Fruit fly (Drosophila melanogaster) whole organism, embryonic: Measurements from ENCODE around the gene Alp5.

Experiments used
- Asciz ChIP-seq: fragments of 200-800 bp; sonication (Bioruptor generic); optimal IDR thresholded peaks from 2 replicates; lab custom pipeline; 2017; ENCODE audit warnings: missing biosample characterization, mild to moderate bottlenecking, missing genetic modification characterization, missing genetic modification reagents
- Atf6 ChIP-seq: fragments of 200-800 bp; sonication (Bioruptor generic); IDR thresholded peaks from 2 replicates; pipeline ENCODE4 v1.3.6; 2022; ENCODE audit warnings: missing biosample characterization, missing genetic modification characterization
- CG10267 ChIP-seq: fragments of 200-800 bp; sonication (Bioruptor generic); optimal IDR thresholded peaks from 2 replicates; lab custom pipeline; 2018; ENCODE audit warnings: missing biosample characterization, mild to moderate bottlenecking, missing genetic modification characterization, moderate library complexity
- CG11696 ChIP-seq: fragments of 200-800 bp; sonication (Bioruptor generic); IDR thresholded peaks from 2 replicates; pipeline ENCODE4 v1.3.6; 2022; ENCODE audit warnings: missing biosample characterization, missing genetic modification characterization
- CG17612 ChIP-seq: fragments of 200-800 bp; sonication (Bioruptor generic); IDR thresholded peaks from 2 replicates; pipeline ENCODE4 v1.3.6; 2022; ENCODE audit warnings: missing biosample characterization, missing genetic modification characterization
- CG3065 ChIP-seq: fragments of 200-800 bp; sonication (Bioruptor generic); optimal IDR thresholded peaks from 2 replicates; lab custom pipeline; 2016; ENCODE audit warnings: missing biosample characterization, missing genetic modification characterization
- CG32532 ChIP-seq: fragments of 200-800 bp; sonication (Bioruptor generic); IDR thresholded peaks from 2 replicates; pipeline ENCODE4 v1.3.6; 2022; ENCODE audit warnings: missing biosample characterization, missing genetic modification characterization
- CG3281 ChIP-seq: fragments of 200-800 bp; sonication (Bioruptor generic); optimal IDR thresholded peaks from 3 replicates; lab custom pipeline; 2017; ENCODE audit warnings: missing biosample characterization, mild to moderate bottlenecking, missing genetic modification characterization
- CG4820 ChIP-seq: fragments of 200-800 bp; sonication (Bioruptor generic); optimal IDR thresholded peaks from 3 replicates; lab custom pipeline; 2016; ENCODE audit warnings: missing biosample characterization, missing genetic modification characterization
- CG6765 ChIP-seq: fragments of 200-800 bp; sonication (Bioruptor generic); optimal IDR thresholded peaks from 3 replicates; lab custom pipeline; 2017; ENCODE audit warnings: missing biosample characterization, mild to moderate bottlenecking, missing genetic modification characterization
- CG7786 ChIP-seq: fragments of 200-800 bp; sonication (Bioruptor generic); optimal IDR thresholded peaks from 2 replicates; lab custom pipeline; 2016; ENCODE audit warnings: missing biosample characterization, missing genetic modification characterization
- CG7928 ChIP-seq: fragments of 200-800 bp; sonication (Bioruptor generic); optimal IDR thresholded peaks from 2 replicates; lab custom pipeline; 2017; ENCODE audit warnings: missing biosample characterization, mild to moderate bottlenecking, missing genetic modification characterization
- Meics ChIP-seq: fragments of 200-800 bp; sonication (Bioruptor generic); optimal IDR thresholded peaks from 2 replicates; lab custom pipeline; 2017; ENCODE audit warnings: missing biosample characterization, mild to moderate bottlenecking, missing genetic modification characterization
- Tbp ChIP-seq: fragments of >200 bp; optimal IDR thresholded peaks from 2 replicates; lab custom pipeline; 2018; ENCODE audit warnings: missing biosample characterization, missing genetic modification characterization
- ac ChIP-seq: fragments of 200-800 bp; sonication (Bioruptor generic); optimal IDR thresholded peaks from 3 replicates; lab custom pipeline; 2017; ENCODE audit warnings: missing biosample characterization, mild to moderate bottlenecking, missing genetic modification characterization
- ara ChIP-seq: fragments of 200-800 bp; sonication (Bioruptor generic); IDR thresholded peaks from 2 replicates; pipeline ENCODE4 v1.3.6; 2022; ENCODE audit warnings: missing biosample characterization, missing genetic modification characterization
- bcd ChIP-seq: fragments of 200-800 bp; sonication (Bioruptor generic); optimal IDR thresholded peaks from 2 replicates; lab custom pipeline; 2017; ENCODE audit warnings: missing biosample characterization, mild to moderate bottlenecking, missing genetic modification characterization
- chinmo ChIP-seq: fragments of 200-800 bp; sonication (Bioruptor generic); IDR thresholded peaks from 4 replicates; pipeline ENCODE4 v1.3.6; 2022; ENCODE audit warnings: missing biosample characterization, missing genetic modification characterization; ENCODE audit not compliant: partially characterized antibody
- cwo ChIP-seq: fragments of 200-800 bp; sonication (Bioruptor generic); optimal IDR thresholded peaks from 3 replicates; lab custom pipeline; 2017; ENCODE audit warnings: missing biosample characterization, missing genetic modification characterization, mild to moderate bottlenecking, moderate library complexity, missing genetic modification reagents
- disco-r ChIP-seq: fragments of 200-800 bp; sonication (Bioruptor generic); optimal IDR thresholded peaks from 2 replicates; lab custom pipeline; 2016; ENCODE audit warnings: missing biosample characterization, missing genetic modification characterization
- dmrt11E ChIP-seq: fragments of 200-800 bp; sonication (Bioruptor generic); optimal IDR thresholded peaks from 3 replicates; lab custom pipeline; 2018; ENCODE audit warnings: missing biosample characterization, mild to moderate bottlenecking, missing genetic modification characterization, moderate library complexity
- ems ChIP-seq: fragments of 200-800 bp; sonication (Bioruptor generic); optimal IDR thresholded peaks from 3 replicates; lab custom pipeline; 2016; ENCODE audit warnings: missing biosample characterization, missing genetic modification characterization
- exex ChIP-seq: fragments of 200-800 bp; sonication (Bioruptor generic); optimal IDR thresholded peaks from 4 replicates; lab custom pipeline; 2018; ENCODE audit warnings: missing biosample characterization, mild to moderate bottlenecking, missing genetic modification characterization, moderate library complexity
- fd3F ChIP-seq: fragments of 200-800 bp; sonication (Bioruptor generic); optimal IDR thresholded peaks from 2 replicates; lab custom pipeline; 2018; ENCODE audit warnings: missing biosample characterization, mild to moderate bottlenecking, missing genetic modification characterization, moderate library complexity
- gce ChIP-seq: fragments of 200-800 bp; sonication (Bioruptor generic); IDR thresholded peaks from 3 replicates; pipeline ENCODE4 v1.3.6; 2022; ENCODE audit warnings: missing biosample characterization, missing genetic modification characterization
- gcm2 ChIP-seq: fragments of 200-800 bp; sonication (Bioruptor generic); optimal IDR thresholded peaks from 2 replicates; lab custom pipeline; 2016; ENCODE audit warnings: missing biosample characterization, missing genetic modification characterization
- grn ChIP-seq: fragments of 200-800 bp; sonication (Bioruptor generic); optimal IDR thresholded peaks from 3 replicates; lab custom pipeline; 2017; ENCODE audit warnings: missing biosample characterization, missing genetic modification characterization
- lmd ChIP-seq: fragments of 200-800 bp; sonication (Bioruptor generic); IDR thresholded peaks from 2 replicates; pipeline ENCODE4 v1.3.6; 2022; ENCODE audit warnings: missing biosample characterization, missing genetic modification characterization
- peb ChIP-seq: fragments of 200-800 bp; sonication (Bioruptor generic); IDR thresholded peaks from 2 replicates; pipeline ENCODE4 v1.3.6; 2022; ENCODE audit warnings: missing biosample characterization, missing genetic modification characterization
- sd ChIP-seq: fragments of 200-800 bp; sonication (Bioruptor generic); optimal IDR thresholded peaks from 3 replicates; lab custom pipeline; 2018; ENCODE audit warnings: missing biosample characterization, mild to moderate bottlenecking, missing genetic modification characterization, moderate library complexity
- slp2 ChIP-seq: fragments of 200-800 bp; sonication (Bioruptor generic); optimal IDR thresholded peaks from 2 replicates; lab custom pipeline; 2016; ENCODE audit warnings: missing biosample characterization, missing genetic modification characterization
- so ChIP-seq: fragments of 200-800 bp; sonication (Bioruptor generic); IDR thresholded peaks from 3 replicates; pipeline ENCODE4 v1.3.6; 2022; ENCODE audit warnings: missing biosample characterization, missing genetic modification characterization
- sug ChIP-seq: fragments of 200-800 bp; optimal IDR thresholded peaks from 2 replicates; lab custom pipeline; 2019; ENCODE audit warnings: missing biosample characterization, mild to moderate bottlenecking, missing genetic modification characterization, moderate library complexity
- tin ChIP-seq: fragments of 200-800 bp; sonication (Bioruptor generic); optimal IDR thresholded peaks from 3 replicates; lab custom pipeline; 2016; ENCODE audit warnings: missing biosample characterization, missing genetic modification characterization
- vnd ChIP-seq: fragments of 200-800 bp; sonication (Bioruptor generic); IDR thresholded peaks from 3 replicates; pipeline ENCODE4 v1.3.6; 2022; ENCODE audit warnings: missing biosample characterization, missing genetic modification characterization; ENCODE audit not compliant: partially characterized antibody
- vvl ChIP-seq: fragments of 200-800 bp; sonication (Bioruptor generic); IDR thresholded peaks from 2 replicates; pipeline ENCODE4 v1.3.6; 2022; ENCODE audit warnings: missing biosample characterization, missing genetic modification characterization
- zfh2 ChIP-seq: fragments of 200-800 bp; sonication (Bioruptor generic); optimal IDR thresholded peaks from 2 replicates; lab custom pipeline; 2016; ENCODE audit warnings: missing biosample characterization, missing genetic modification characterization

Alp5 gene

DNA sequence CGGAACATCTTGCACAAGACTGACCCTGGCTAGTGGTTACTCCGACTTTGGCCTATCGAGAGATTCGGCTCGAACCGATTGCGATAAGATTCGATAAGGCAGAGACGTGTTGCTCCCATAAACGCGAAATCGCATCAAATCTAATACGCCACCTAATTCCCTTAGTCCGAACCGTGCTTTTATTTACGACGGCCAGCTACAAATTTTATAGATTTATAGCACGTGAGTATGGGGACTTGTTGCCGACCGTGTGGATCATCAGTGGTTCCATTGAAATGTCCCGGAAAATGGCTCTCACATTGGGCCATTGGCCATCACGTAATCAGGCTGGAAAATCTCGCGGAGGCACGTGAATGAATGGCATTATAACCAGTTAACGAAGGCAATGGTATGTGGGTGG is at the start of gene Alp5:
Alp5 (minus strand) TSS at position 24 of the 400 bp plus-strand sequence.
- TF ChIP-seq sug (tag; lab: Kevin White, UChicago) (peak; percentile 54), CG3281 (GFP tag; lab: Kevin White, UChicago) (peak; percentile 2), zfh2 (no peak), lmd (GFP tag; lab: Robert Waterston, UW) (no peak), ara (GFP tag; lab: Robert Waterston, UW) (no peak), exex (tag; lab: Kevin White, UChicago) (peak; percentile 78), vvl (GFP tag; lab: Robert Waterston, UW) (no peak), CG7928 (GFP tag; lab: Kevin White, UChicago) (no peak), peb (no peak), chinmo (GFP tag; lab: Robert Waterston, UW) (0 out of 4 replicates have a peak, but pooled peaks have one; percentile 33), slp2 (GFP tag; lab: Kevin White, UChicago) (no peak), gce (GFP tag; lab: Robert Waterston, UW) (no peak), Meics (GFP tag; lab: Kevin White, UChicago) (no peak), dmrt11E (tag; lab: Kevin White, UChicago) (no peak), CG17612 (GFP tag; lab: Robert Waterston, UW) (no peak), CG6765 (GFP tag; lab: Kevin White, UChicago) (no peak), cwo (GFP tag; lab: Kevin White, UChicago) (peak; percentile 89), sd (peak; percentile 2), grn (GFP tag; lab: Kevin White, UChicago) (peak; percentile 43), Atf6 (no peak), fd3F (GFP tag; lab: Kevin White, UChicago) (no peak), CG7786 (GFP tag; lab: Kevin White, UChicago) (no peak), CG11696 (no peak)
- TF ChIP-seq, all 482 proteins: peak for 7

DNA sequence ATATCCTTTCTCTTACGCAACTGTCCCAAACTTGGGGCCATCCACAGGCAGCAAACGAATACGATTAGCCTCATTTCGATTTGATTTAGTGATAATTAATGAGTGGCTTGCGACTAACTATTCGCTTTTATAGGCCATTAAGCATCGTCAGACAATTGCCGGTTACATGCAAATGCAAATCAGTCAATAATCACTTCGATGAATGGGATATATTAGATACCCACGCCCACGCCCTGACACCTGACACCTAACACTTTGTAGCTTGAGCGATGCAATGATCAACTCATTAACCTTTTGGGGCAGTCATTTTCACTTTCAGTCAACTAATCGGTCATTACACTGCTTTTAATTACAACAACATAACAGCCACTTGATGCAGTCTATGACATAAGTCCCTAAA is 44.1 kb upstream of the Alp5 start, which contains the start of gene Jhbp15:
Jhbp15 (minus strand) TSS at position 101 of the 400 bp plus-strand sequence.
- TF ChIP-seq bcd (no peak), tin (GFP tag; lab: Kevin White, UChicago) (no peak), Asciz (GFP tag; lab: Kevin White, UChicago) (no peak), vnd (GFP tag; lab: Robert Waterston, UW) (no peak)

dm6 chr3R:21048729-21049128 is 41.9 kb upstream of the Alp5 start, which contains the start of gene CG7079:
Gene CG7079 (minus strand): TSS chr3R:21048829.
- TF ChIP-seq CG4820 (GFP tag; lab: Kevin White, UChicago) (no peak), ac (GFP tag; lab: Kevin White, UChicago) (no peak), CG10267 (tag; lab: Kevin White, UChicago) (no peak), ems (GFP tag; lab: Kevin White, UChicago) (no peak), CG32532 (GFP tag; lab: Robert Waterston, UW) (no peak), so (GFP tag; lab: Robert Waterston, UW) (no peak), slp2 (GFP tag; lab: Kevin White, UChicago) (no peak), CG3065 (GFP tag; lab: Kevin White, UChicago) (no peak), CG11696 (no peak), Tbp (GFP tag; lab: Kevin White, UChicago) (no peak), gcm2 (GFP tag; lab: Kevin White, UChicago) (no peak), disco-r (GFP tag; lab: Kevin White, UChicago) (no peak)
